Worm (Caenorhabditis elegans) whole organism, L1 larva: ENCODE measurements around the gene aptf-3.

ENCODE experiments used
- alr-1 ChIP-seq: fragments of 200-800 bp; sonication (Bioruptor generic); optimal IDR thresholded peaks from 2 replicates; lab custom pipeline; 2018; ENCODE audit warnings: borderline replicate concordance, mild to moderate bottlenecking, missing genetic modification characterization, missing compliant biosample characterization
- blmp-1 ChIP-seq: fragments of 150-350 bp; optimal IDR thresholded peaks from 2 replicates; lab custom pipeline; 2014; ENCODE audit warnings: missing biosample characterization, missing genetic modification characterization
- ceh-88 ChIP-seq: fragments of 200-800 bp; sonication (Bioruptor generic); IDR thresholded peaks from 2 replicates; pipeline ENCODE4 v1.3.6; 2022; ENCODE audit warnings: missing genetic modification characterization, missing compliant biosample characterization
- efl-1 ChIP-seq, 4 experiments: fragments of 150-350 bp; optimal IDR thresholded peaks in 3 of 4; peaks in 1 of 4; 1 replicate in 1 of 4; 2 replicates in 3 of 4; lab custom pipeline; 2014; ENCODE audit warnings: missing biosample characterization in 2 of 4, missing genetic modification characterization in 2 of 4, missing genetic modification reagents in 2 of 4
- egl-13 ChIP-seq: sonication (generic microtip); optimal IDR thresholded peaks from 2 replicates; lab custom pipeline; 2016; ENCODE audit warnings: missing genotype, missing genetic modification reagents, missing genetic modification characterization, missing compliant biosample characterization
- egl-27 ChIP-seq, 2 experiments: fragments of 150-350 bp in 1 of 2; sonication (generic microtip); optimal IDR thresholded peaks; 3 replicates each; lab custom pipeline; 2017 to 2018; ENCODE audit warnings: missing biosample characterization in 2 of 2, missing genetic modification characterization in 2 of 2, missing genetic modification reagents in 2 of 2
- elt-2 ChIP-seq: sonication (generic microtip); optimal IDR thresholded peaks from 2 replicates; lab custom pipeline; 2016; ENCODE audit warnings: missing genetic modification characterization, mild to moderate bottlenecking, inconsistent platforms, missing compliant biosample characterization, missing genetic modification reagents
- ets-5 ChIP-seq: fragments of 200-800 bp; sonication (Bioruptor generic); IDR thresholded peaks from 2 replicates; pipeline ENCODE4 v1.3.6; 2022; ENCODE audit warnings: missing genetic modification characterization, missing compliant biosample characterization
- fkh-8 ChIP-seq: sonication (generic microtip); optimal IDR thresholded peaks from 2 replicates; lab custom pipeline; 2016; ENCODE audit warnings: mild to moderate bottlenecking, missing genetic modification characterization, missing compliant biosample characterization
- fos-1 ChIP-seq: fragments of 150-350 bp; optimal IDR thresholded peaks from 2 replicates; lab custom pipeline; 2014; ENCODE audit warnings: missing biosample characterization, missing genetic modification characterization
- grh-1 ChIP-seq: fragments of 200-800 bp; sonication (Bioruptor generic); IDR thresholded peaks from 2 replicates; pipeline ENCODE4 v1.3.6; 2022; ENCODE audit warnings: missing genetic modification reagents, missing genetic modification characterization, missing compliant biosample characterization
- hlh-4 ChIP-seq: sonication (generic microtip); optimal IDR thresholded peaks from 2 replicates; lab custom pipeline; 2016; ENCODE audit warnings: mild to moderate bottlenecking, missing genetic modification characterization, missing compliant biosample characterization
- lin-13 ChIP-seq: fragments of 150-350 bp; optimal IDR thresholded peaks from 2 replicates; lab custom pipeline; 2014; ENCODE audit warnings: missing biosample characterization, missing genetic modification reagents, missing genetic modification characterization
- lin-14 ChIP-seq: fragments of 200-800 bp; sonication (Bioruptor generic); optimal IDR thresholded peaks from 2 replicates; lab custom pipeline; 2018; ENCODE audit warnings: mild to moderate bottlenecking, missing genetic modification characterization, moderate library complexity, missing compliant biosample characterization
- lin-35 ChIP-seq, 2 experiments: fragments of 150-350 bp; optimal IDR thresholded peaks; 2 replicates each; lab custom pipeline; 2014; ENCODE audit warnings: missing biosample characterization in 2 of 2, missing genetic modification characterization in 2 of 2, missing genetic modification reagents in 2 of 2
- lir-3 ChIP-seq: sonication (generic microtip); optimal IDR thresholded peaks from 2 replicates; lab custom pipeline; 2016; ENCODE audit warnings: mild to moderate bottlenecking, missing genetic modification characterization, moderate library complexity, missing compliant biosample characterization; ENCODE audit not compliant: poor library complexity
- lsy-2 ChIP-seq, 2 experiments: fragments of 150-350 bp; optimal IDR thresholded peaks; 2 replicates each; lab custom pipeline; 2014; ENCODE audit warnings: missing biosample characterization in 2 of 2, missing genetic modification characterization in 2 of 2
- nhr-19 ChIP-seq: fragments of 200-800 bp; sonication (Bioruptor generic); conservative IDR thresholded peaks from 2 replicates; pipeline ENCODE4 v1.3.6; 2022; ENCODE audit warnings: missing genetic modification characterization, missing compliant biosample characterization
- nhr-47 ChIP-seq: sonication (generic microtip); optimal IDR thresholded peaks from 2 replicates; lab custom pipeline; 2016; ENCODE audit warnings: mild to moderate bottlenecking, missing genetic modification characterization, moderate library complexity, missing compliant biosample characterization
- nhr-71 ChIP-seq: sonication (generic microtip); optimal IDR thresholded peaks from 2 replicates; lab custom pipeline; 2016; ENCODE audit warnings: mild to moderate bottlenecking, missing genetic modification characterization, moderate library complexity, missing compliant biosample characterization
- nhr-76 ChIP-seq: sonication (generic microtip); optimal IDR thresholded peaks from 2 replicates; lab custom pipeline; 2017; ENCODE audit warnings: missing biosample characterization, missing genetic modification characterization
- nhr-77 ChIP-seq: fragments of 150-350 bp; optimal IDR thresholded peaks from 2 replicates; lab custom pipeline; 2014; ENCODE audit warnings: missing biosample characterization, missing genetic modification characterization
- nhr-84 ChIP-seq: sonication (generic microtip); optimal IDR thresholded peaks from 2 replicates; lab custom pipeline; 2017; ENCODE audit warnings: missing biosample characterization, missing genetic modification characterization
- pag-3 ChIP-seq: sonication (generic microtip); optimal IDR thresholded peaks from 2 replicates; lab custom pipeline; 2017; ENCODE audit warnings: missing genetic modification characterization, mild to moderate bottlenecking, missing compliant biosample characterization, antibody characterized with exemption, borderline replicate concordance; ENCODE audit not compliant: insufficient read depth
- pqm-1 ChIP-seq: sonication (generic microtip); optimal IDR thresholded peaks from 3 replicates; lab custom pipeline; 2017; ENCODE audit warnings: missing biosample characterization, missing genetic modification characterization
- rnt-1 ChIP-seq: sonication (generic microtip); optimal IDR thresholded peaks from 2 replicates; lab custom pipeline; 2016; ENCODE audit warnings: mild to moderate bottlenecking, missing genetic modification characterization, moderate library complexity, missing compliant biosample characterization
- skn-1 ChIP-seq: fragments of 150-350 bp; optimal IDR thresholded peaks from 2 replicates; lab custom pipeline; 2014; ENCODE audit warnings: missing biosample characterization, missing genetic modification characterization
- tlp-1 ChIP-seq: fragments of 150-350 bp; optimal IDR thresholded peaks from 2 replicates; lab custom pipeline; 2014; ENCODE audit warnings: missing biosample characterization, missing genetic modification characterization
- unc-130 ChIP-seq: fragments of 150-350 bp; optimal IDR thresholded peaks from 2 replicates; lab custom pipeline; 2017; ENCODE audit warnings: missing biosample characterization, missing genetic modification characterization, inconsistent platforms
- unc-30 ChIP-seq: sonication (generic microtip); optimal IDR thresholded peaks from 2 replicates; lab custom pipeline; 2017; ENCODE audit warnings: missing biosample characterization, missing genetic modification characterization
- unc-62 ChIP-seq: fragments of 150-350 bp; optimal IDR thresholded peaks from 2 replicates; lab custom pipeline; 2014; ENCODE audit warnings: missing biosample characterization, missing genetic modification reagents, missing genetic modification characterization
- unc-86 ChIP-seq: sonication (generic microtip); optimal IDR thresholded peaks from 2 replicates; lab custom pipeline; 2016; ENCODE audit warnings: missing genetic modification characterization, missing compliant biosample characterization
- vab-15 ChIP-seq: sonication (generic microtip); optimal IDR thresholded peaks from 2 replicates; lab custom pipeline; 2017; ENCODE audit warnings: missing genotype, mild to moderate bottlenecking, missing genetic modification characterization, missing compliant biosample characterization
- zag-1 ChIP-seq: fragments of 150-350 bp; optimal IDR thresholded peaks from 2 replicates; lab custom pipeline; 2014; ENCODE audit warnings: missing biosample characterization, missing genetic modification characterization
- zip-4 ChIP-seq: fragments of 200-800 bp; sonication (Bioruptor generic); optimal IDR thresholded peaks from 2 replicates; lab custom pipeline; 2018; ENCODE audit warnings: mild to moderate bottlenecking, missing genetic modification characterization, moderate library complexity, missing compliant biosample characterization
- ztf-4 ChIP-seq: fragments of 150-350 bp; optimal IDR thresholded peaks from 2 replicates; lab custom pipeline; 2014; ENCODE audit warnings: missing biosample characterization, missing genetic modification characterization

Gene aptf-3

DNA sequence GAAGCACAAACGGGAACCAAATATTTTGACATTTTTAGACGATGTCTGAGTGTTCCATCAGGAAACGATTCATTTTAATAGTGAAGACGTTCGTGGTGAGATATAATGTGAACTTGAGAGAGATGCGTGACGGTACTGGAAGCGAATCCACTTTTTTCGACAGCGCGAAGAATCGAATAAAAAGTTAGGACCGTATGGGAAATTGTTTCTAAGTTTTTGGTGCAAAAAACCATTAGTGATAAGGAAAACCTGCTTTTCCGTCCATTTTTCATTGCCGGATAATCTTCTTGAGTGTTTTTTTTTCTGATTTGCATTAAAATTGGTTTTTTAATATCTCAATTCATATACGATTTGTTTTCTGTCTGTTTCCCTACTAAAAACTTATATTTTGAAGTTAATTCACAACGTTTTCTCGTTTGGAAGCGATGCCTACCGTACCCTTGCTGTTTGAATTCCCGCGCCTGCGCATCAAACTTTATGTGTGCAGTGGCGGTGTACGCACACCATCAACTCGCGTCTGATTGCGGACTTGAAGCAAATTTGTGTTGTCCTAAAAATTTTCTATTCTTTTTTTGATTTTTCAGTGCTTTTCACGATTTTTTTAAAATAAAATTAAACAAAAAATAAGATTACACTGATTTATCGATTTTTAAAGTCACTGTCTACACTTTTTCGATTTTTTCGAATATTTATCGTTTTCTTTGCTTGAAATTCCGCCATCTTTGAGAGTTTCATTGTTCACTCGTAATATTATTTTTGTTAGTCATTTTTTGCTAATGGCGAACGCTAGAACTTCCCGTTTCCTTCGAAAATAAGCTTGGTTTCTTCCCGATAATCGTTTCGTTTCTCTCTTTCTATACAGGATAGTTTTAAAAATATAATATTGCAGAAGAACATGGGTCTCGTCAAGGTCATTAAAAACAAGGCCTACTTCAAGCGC lies 24.7 kb upstream of the aptf-3 start, which contains the start of the genes col-38 and rpl-5 (continued):
- peak; percentile 47 for TF ChIP-seq zip-4 (GFP tag; lab: Kevin White, UChicago)
- TF ChIP-seq unc-30 (tag; lab: Kevin White, UChicago) = no peak
- peak; percentile 88 for TF ChIP-seq nhr-19 (GFP tag; lab: Robert Waterston, UW)
- TF ChIP-seq fkh-8 (tag; lab: Kevin White, UChicago) = peak; percentile 93
- peak; percentile 75 for TF ChIP-seq grh-1 (GFP tag; lab: Robert Waterston, UW)
- TF ChIP-seq lin-14 (GFP tag; lab: Kevin White, UChicago) = peak; percentile 93
- no peak for TF ChIP-seq hlh-4 (tag; lab: Kevin White, UChicago)
- TF ChIP-seq ztf-4 = peak; percentile 57
- no peak for TF ChIP-seq pag-3
- TF ChIP-seq unc-62 (GFP tag; lab: Kevin White, UChicago) = no peak
- TF ChIP-seq nhr-77 (tag; lab: Kevin White, UChicago) = peak; percentile 87
- no peak for TF ChIP-seq alr-1
- TF ChIP-seq nhr-84 (tag; lab: Kevin White, UChicago) = no peak
- TF ChIP-seq elt-2 (tag; lab: Kevin White, UChicago) = peak; percentile 66
- peak; percentile 74 for TF ChIP-seq egl-13 (tag; lab: Kevin White, UChicago)
- TF ChIP-seq lin-13 (GFP tag; lab: Kevin White, UChicago) = peak; percentile 87
- peak; percentile 94 for TF ChIP-seq skn-1 (tag; lab: Kevin White, UChicago)

DNA sequence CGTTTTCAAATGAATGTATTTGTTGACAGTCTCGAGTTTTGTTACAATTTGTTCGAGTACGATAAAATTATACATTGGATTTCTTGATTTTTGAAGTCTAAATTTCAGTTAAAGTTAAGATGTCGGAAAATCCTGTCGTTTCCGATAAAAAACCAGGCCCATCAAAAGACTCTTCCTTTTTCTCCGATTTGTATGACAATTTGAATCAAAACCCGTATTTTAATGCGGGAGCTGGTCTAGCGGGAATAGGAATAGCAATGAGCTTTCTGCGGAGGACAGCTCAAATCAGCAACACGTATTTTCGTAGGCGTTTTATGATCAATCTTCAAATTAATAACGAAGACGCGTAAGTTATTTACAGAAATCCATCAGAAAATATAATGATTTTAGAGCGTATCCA lies 23.0 kb upstream of the aptf-3 start, which contains the start of gene bcs-1:
TSS of gene bcs-1 (plus strand) at position 109 of the 400 bp plus-strand sequence.
- peak in 1 of 2 experiments; percentile 53 for TF ChIP-seq lsy-2 (tag; optimal IDR thresholded peaks at IDR 0.05; lab: Kevin White, UChicago)
- TF ChIP-seq egl-27 (tag; optimal IDR thresholded peaks at IDR 0.05; lab: Kevin White, UChicago) = no peak
- no peak for TF ChIP-seq efl-1 (optimal IDR thresholded peaks at IDR 0.05; lab: Kevin White, UChicago)
- peak in 1 of 2 experiments; percentile 77 for TF ChIP-seq efl-1 (GFP tag; optimal IDR thresholded peaks at IDR 0.05 in 1 of 2; lab: Kevin White, UChicago)
- TF ChIP-seq, all 84 proteins: peak for 2

ce11 chrII:8573044-8573443 lies 20.9 kb upstream of the aptf-3 start, which contains the start of gene F54C9.7:
TSS of gene F54C9.7 (plus strand) at chrII:8573344.
- no peak for TF ChIP-seq nhr-71 (tag; lab: Kevin White, UChicago)

- TF ChIP-seq lin-13 (GFP tag; lab: Kevin White, UChicago) = no peak
- no peak for TF ChIP-seq tlp-1 (tag; lab: Kevin White, UChicago)
- no peak for TF ChIP-seq fos-1 (tag; lab: Kevin White, UChicago)
- no peak for TF ChIP-seq blmp-1
- TF ChIP-seq unc-130 (tag; lab: Kevin White, UChicago) = no peak
- TF ChIP-seq ets-5 (GFP tag; lab: Robert Waterston, UW) = no peak
- TF ChIP-seq vab-15 = no peak
- no peak for TF ChIP-seq egl-13 (tag; lab: Kevin White, UChicago)
- no peak for TF ChIP-seq grh-1 (GFP tag; lab: Robert Waterston, UW)
- TF ChIP-seq pqm-1 (tag; lab: Kevin White, UChicago) = no peak
- TF ChIP-seq nhr-76 (tag; lab: Kevin White, UChicago) = no peak
- TF ChIP-seq nhr-47 (tag; lab: Kevin White, UChicago) = no peak
- TF ChIP-seq lin-35 (GFP tag; optimal IDR thresholded peaks at IDR 0.05; lab: Kevin White, UChicago) = no peak
- no peak for TF ChIP-seq ceh-88
- TF ChIP-seq unc-30 (tag; lab: Kevin White, UChicago) = no peak
- TF ChIP-seq zag-1 (tag; lab: Kevin White, UChicago) = no peak
- TF ChIP-seq rnt-1 (tag; lab: Kevin White, UChicago) = no peak
- no peak for TF ChIP-seq lir-3 (tag; lab: Kevin White, UChicago)
- TF ChIP-seq unc-86 = no peak
Measured at ce11 chrII:8575184-8575583, 18.8 kb upstream of the aptf-3 start, which contains the start of gene puf-5. TSS of gene puf-5 (plus strand) at chrII:8575541.
